Fruit fly (Drosophila melanogaster) whole organism, embryonic: Measurements from ENCODE around the gene CG34116.

Experiments used
- ATbp ChIP-seq: fragments of 200-800 bp; sonication (Bioruptor generic); optimal IDR thresholded peaks from 2 replicates; lab custom pipeline; 2017; ENCODE audit warnings: missing biosample characterization, mild to moderate bottlenecking, missing genetic modification characterization, missing genetic modification reagents
- B-H1 ChIP-seq: fragments of 200-800 bp; sonication (Bioruptor generic); IDR thresholded peaks from 3 replicates; pipeline ENCODE4 v1.3.6; 2022; ENCODE audit warnings: missing biosample characterization, missing genetic modification characterization
- Bgb ChIP-seq: fragments of 200-800 bp; sonication (Bioruptor generic); IDR thresholded peaks from 2 replicates; pipeline ENCODE4 v1.3.6; 2022; ENCODE audit warnings: missing biosample characterization, missing genetic modification characterization; ENCODE audit not compliant: partially characterized antibody
- BtbVII ChIP-seq: fragments of 200-800 bp; sonication (Bioruptor generic); optimal IDR thresholded peaks from 3 replicates; lab custom pipeline; 2017; ENCODE audit warnings: missing biosample characterization, mild to moderate bottlenecking, missing genetic modification characterization
- CG10209 ChIP-seq: fragments of 200-800 bp; sonication (Bioruptor generic); optimal IDR thresholded peaks from 3 replicates; lab custom pipeline; 2017; ENCODE audit warnings: missing biosample characterization, mild to moderate bottlenecking, missing genetic modification characterization, missing genetic modification reagents
- CG1024 ChIP-seq: fragments of 200-800 bp; sonication (Bioruptor generic); IDR thresholded peaks from 2 replicates; pipeline ENCODE4 v1.3.6; 2022; ENCODE audit warnings: missing biosample characterization, missing genetic modification characterization
- CG12071 ChIP-seq: fragments of 200-800 bp; sonication (Bioruptor generic); optimal IDR thresholded peaks from 3 replicates; lab custom pipeline; 2018; ENCODE audit warnings: missing biosample characterization, mild to moderate bottlenecking, missing genetic modification characterization
- CG12219 ChIP-seq: fragments of 200-800 bp; sonication (Bioruptor generic); optimal IDR thresholded peaks from 3 replicates; lab custom pipeline; 2018; ENCODE audit warnings: missing biosample characterization, mild to moderate bottlenecking, missing genetic modification characterization
- CG1233 ChIP-seq: fragments of 200-800 bp; sonication (Bioruptor generic); optimal IDR thresholded peaks from 4 replicates; lab custom pipeline; 2018; ENCODE audit warnings: missing biosample characterization, mild to moderate bottlenecking, missing genetic modification characterization
- CG12391 ChIP-seq: fragments of 200-800 bp; sonication (Bioruptor generic); optimal IDR thresholded peaks from 3 replicates; lab custom pipeline; 2018; ENCODE audit warnings: missing biosample characterization, mild to moderate bottlenecking, missing genetic modification characterization, moderate library complexity
- CG12769 ChIP-seq: fragments of 200-800 bp; sonication (Bioruptor generic); optimal IDR thresholded peaks from 2 replicates; lab custom pipeline; 2019; ENCODE audit warnings: missing biosample characterization, mild to moderate bottlenecking, missing genetic modification characterization, moderate library complexity
- CG13287 ChIP-seq: fragments of 200-800 bp; sonication (Bioruptor generic); IDR thresholded peaks from 2 replicates; pipeline ENCODE4 v1.3.6; 2022; ENCODE audit warnings: missing biosample characterization, missing genetic modification characterization; ENCODE audit not compliant: partially characterized antibody
- CG13296 ChIP-seq: fragments of 200-800 bp; sonication (Bioruptor generic); optimal IDR thresholded peaks from 3 replicates; lab custom pipeline; 2018; ENCODE audit warnings: missing biosample characterization, mild to moderate bottlenecking, missing genetic modification characterization
- CG13624 ChIP-seq: fragments of 200-800 bp; sonication (Bioruptor generic); optimal IDR thresholded peaks from 2 replicates; lab custom pipeline; 2016; ENCODE audit warnings: missing biosample characterization, missing genetic modification characterization
- CG13894 ChIP-seq: fragments of 200-800 bp; sonication (Bioruptor generic); optimal IDR thresholded peaks from 3 replicates; lab custom pipeline; 2018; ENCODE audit warnings: missing biosample characterization, mild to moderate bottlenecking, missing genetic modification characterization, moderate library complexity
- CG15514 ChIP-seq: fragments of 200-800 bp; sonication (Bioruptor generic); optimal IDR thresholded peaks from 3 replicates; lab custom pipeline; 2017; ENCODE audit warnings: missing biosample characterization, missing genetic modification characterization, mild to moderate bottlenecking, moderate library complexity, missing genetic modification reagents
- CG17385 ChIP-seq: fragments of 200-800 bp; sonication (Bioruptor generic); optimal IDR thresholded peaks from 3 replicates; lab custom pipeline; 2018; ENCODE audit warnings: missing biosample characterization, mild to moderate bottlenecking, missing genetic modification characterization
- CG18599 ChIP-seq: fragments of 200-800 bp; sonication (Bioruptor generic); optimal IDR thresholded peaks from 3 replicates; lab custom pipeline; 2017; ENCODE audit warnings: missing biosample characterization, missing genetic modification characterization, mild to moderate bottlenecking, moderate library complexity, missing genetic modification reagents
- CG31365 ChIP-seq: fragments of 200-800 bp; sonication (Bioruptor generic); optimal IDR thresholded peaks from 2 replicates; lab custom pipeline; 2018; ENCODE audit warnings: missing biosample characterization, mild to moderate bottlenecking, missing genetic modification characterization
- CG3281 ChIP-seq: fragments of 200-800 bp; sonication (Bioruptor generic); optimal IDR thresholded peaks from 3 replicates; lab custom pipeline; 2017; ENCODE audit warnings: missing biosample characterization, mild to moderate bottlenecking, missing genetic modification characterization
- CG3726 ChIP-seq: fragments of 200-800 bp; sonication (Bioruptor generic); IDR thresholded peaks from 3 replicates; pipeline ENCODE4, ENCODE4 v1.3.6; 2022; ENCODE audit warnings: missing biosample characterization, missing genetic modification characterization
- CG4820 ChIP-seq: fragments of 200-800 bp; sonication (Bioruptor generic); optimal IDR thresholded peaks from 3 replicates; lab custom pipeline; 2016; ENCODE audit warnings: missing biosample characterization, missing genetic modification characterization
- CG6654 ChIP-seq: fragments of 200-800 bp; sonication (Bioruptor generic); optimal IDR thresholded peaks from 2 replicates; lab custom pipeline; 2017; ENCODE audit warnings: missing biosample characterization, mild to moderate bottlenecking, missing genetic modification characterization
- CG6765 ChIP-seq: fragments of 200-800 bp; sonication (Bioruptor generic); optimal IDR thresholded peaks from 3 replicates; lab custom pipeline; 2017; ENCODE audit warnings: missing biosample characterization, mild to moderate bottlenecking, missing genetic modification characterization
- CG6813 ChIP-seq: fragments of 200-800 bp; sonication (Bioruptor generic); optimal IDR thresholded peaks from 2 replicates; lab custom pipeline; 2017; ENCODE audit warnings: missing biosample characterization, missing genetic modification characterization, mild to moderate bottlenecking, moderate library complexity, missing genetic modification reagents
- CG9817 ChIP-seq: fragments of 200-800 bp; sonication (Bioruptor generic); optimal IDR thresholded peaks from 2 replicates; lab custom pipeline; 2018; ENCODE audit warnings: missing biosample characterization, mild to moderate bottlenecking, missing genetic modification characterization, moderate library complexity
- CrebB ChIP-seq: fragments of 200-800 bp; sonication (Bioruptor generic); optimal IDR thresholded peaks from 3 replicates; lab custom pipeline; 2018; ENCODE audit warnings: missing biosample characterization, mild to moderate bottlenecking, missing genetic modification characterization
- Dek ChIP-seq: fragments of 200-800 bp; sonication (Bioruptor generic); optimal IDR thresholded peaks from 3 replicates; lab custom pipeline; 2019; ENCODE audit warnings: missing biosample characterization, mild to moderate bottlenecking, missing genetic modification characterization, moderate library complexity
- Dp ChIP-seq: fragments of 200-800 bp; sonication (Bioruptor generic); optimal IDR thresholded peaks from 2 replicates; lab custom pipeline; 2018; ENCODE audit warnings: missing biosample characterization, mild to moderate bottlenecking, missing genetic modification characterization, moderate library complexity
- Dref ChIP-seq: fragments of 200-800 bp; sonication (Bioruptor generic); IDR thresholded peaks from 2 replicates; pipeline ENCODE4 v1.3.6; 2022; ENCODE audit warnings: missing biosample characterization, missing genetic modification characterization
- Gsc ChIP-seq: fragments of 200-800 bp; sonication (Bioruptor generic); IDR thresholded peaks from 2 replicates; pipeline ENCODE4 v1.3.6; 2022; ENCODE audit warnings: missing biosample characterization, missing genetic modification characterization
- HHEX ChIP-seq: fragments of 200-800 bp; sonication (Bioruptor generic); optimal IDR thresholded peaks from 3 replicates; lab custom pipeline; 2017; ENCODE audit warnings: missing biosample characterization, mild to moderate bottlenecking, missing genetic modification characterization, missing genetic modification reagents
- HLH3B ChIP-seq: fragments of 200-800 bp; sonication (Bioruptor generic); IDR thresholded peaks from 2 replicates; pipeline ENCODE4 v1.3.6; 2022; ENCODE audit warnings: missing biosample characterization, missing genetic modification characterization
- Hmr ChIP-seq: fragments of 200-800 bp; sonication (Bioruptor generic); optimal IDR thresholded peaks from 3 replicates; lab custom pipeline; 2017; ENCODE audit warnings: mild to moderate bottlenecking, missing biosample characterization, missing genetic modification reagents, missing genetic modification characterization
- Lpt ChIP-seq: fragments of >200 bp; optimal IDR thresholded peaks from 2 replicates; lab custom pipeline; 2018; ENCODE audit warnings: missing biosample characterization, missing genetic modification characterization
- MTF-1 ChIP-seq: fragments of 200-800 bp; sonication (Bioruptor generic); optimal IDR thresholded peaks from 2 replicates; lab custom pipeline; 2018; ENCODE audit warnings: missing biosample characterization, mild to moderate bottlenecking, missing genetic modification characterization, borderline replicate concordance
- Nf-YB ChIP-seq: fragments of 200-800 bp; sonication (Bioruptor generic); optimal IDR thresholded peaks from 3 replicates; lab custom pipeline; 2019; ENCODE audit warnings: missing biosample characterization, mild to moderate bottlenecking, missing genetic modification characterization, moderate library complexity
- PHDP ChIP-seq: fragments of 200-800 bp; sonication (Bioruptor generic); optimal IDR thresholded peaks from 3 replicates; lab custom pipeline; 2018; ENCODE audit warnings: missing biosample characterization, mild to moderate bottlenecking, missing genetic modification characterization, moderate library complexity
- br ChIP-seq: fragments of >200 bp; optimal IDR thresholded peaks from 2 replicates; lab custom pipeline; 2017
- bsh ChIP-seq, 2 experiments: fragments of 200-800 bp; sonication (Bioruptor generic); optimal IDR thresholded peaks; 2 replicates each; lab custom pipeline; 2017 to 2018; ENCODE audit warnings: mild to moderate bottlenecking in 2 of 2, missing biosample characterization in 2 of 2, missing genetic modification characterization in 2 of 2, moderate library complexity in 1 of 2
- croc ChIP-seq: fragments of 200-800 bp; sonication (Bioruptor generic); conservative IDR thresholded peaks from 3 replicates; pipeline ENCODE4 v1.3.6; 2022; ENCODE audit warnings: missing biosample characterization, missing genetic modification characterization
- dmrt99B ChIP-seq: fragments of 200-800 bp; sonication (Bioruptor generic); optimal IDR thresholded peaks from 2 replicates; lab custom pipeline; 2018; ENCODE audit warnings: missing biosample characterization, mild to moderate bottlenecking, missing genetic modification characterization, moderate library complexity
- grau ChIP-seq: fragments of 200-800 bp; optimal IDR thresholded peaks from 3 replicates; lab custom pipeline; 2019; ENCODE audit warnings: missing biosample characterization, mild to moderate bottlenecking, missing genetic modification characterization, moderate library complexity
- lab ChIP-seq: fragments of 200-800 bp; sonication (Bioruptor generic); optimal IDR thresholded peaks from 3 replicates; lab custom pipeline; 2017; ENCODE audit warnings: missing biosample characterization, missing genetic modification characterization, mild to moderate bottlenecking, moderate library complexity, missing genetic modification reagents
- mirr ChIP-seq: fragments of 200-800 bp; sonication (Bioruptor generic); optimal IDR thresholded peaks from 3 replicates; lab custom pipeline; 2018; ENCODE audit warnings: missing biosample characterization, mild to moderate bottlenecking, missing genetic modification characterization
- org-1 ChIP-seq: fragments of 200-800 bp; sonication (Bioruptor generic); optimal IDR thresholded peaks from 2 replicates; lab custom pipeline; 2017; ENCODE audit warnings: missing biosample characterization, missing genetic modification characterization
- phol ChIP-seq: fragments of 200-800 bp; sonication (Bioruptor generic); optimal IDR thresholded peaks from 3 replicates; lab custom pipeline; 2018; ENCODE audit warnings: missing biosample characterization, mild to moderate bottlenecking, missing genetic modification characterization, moderate library complexity
- schlank ChIP-seq: fragments of 200-800 bp; sonication (Bioruptor generic); optimal IDR thresholded peaks from 2 replicates; lab custom pipeline; 2018; ENCODE audit warnings: missing biosample characterization, mild to moderate bottlenecking, missing genetic modification characterization
- scrt ChIP-seq: fragments of 200-800 bp; sonication (Bioruptor generic); optimal IDR thresholded peaks from 2 replicates; lab custom pipeline; 2018; ENCODE audit warnings: missing biosample characterization, mild to moderate bottlenecking, missing genetic modification characterization, moderate library complexity

Gene CG34116

dm6 chr3L:19846960-19847359 lies 41.1 kb upstream of the CG34116 start (continued):
- TF ChIP-seq Nf-YB (GFP tag; lab: Kevin White, UChicago) (no peak), CG13624 (GFP tag; lab: Kevin White, UChicago) (no peak), HHEX (GFP tag; lab: Kevin White, UChicago) (peak; percentile 41), org-1 (GFP tag; lab: Kevin White, UChicago) (peak; percentile 38), CG15514 (GFP tag; lab: Kevin White, UChicago) (peak; percentile 47), br (lab: Kevin White, UChicago) (no peak), BtbVII (peak; percentile 69), ATbp (GFP tag; lab: Kevin White, UChicago) (peak; percentile 85), CG6813 (GFP tag; lab: Kevin White, UChicago) (peak; percentile 49), CG1024 (GFP tag; lab: Robert Waterston, UW) (no peak), CG13894 (peak; percentile 9), Lpt (GFP tag; lab: Kevin White, UChicago) (no peak), CrebB (tag; lab: Kevin White, UChicago) (peak; percentile 47), CG6765 (GFP tag; lab: Kevin White, UChicago) (peak; percentile 7), CG12769 (no peak), Dp (GFP tag; lab: Kevin White, UChicago) (no peak), B-H1 (GFP tag; lab: Robert Waterston, UW) (no peak), CG17385 (GFP tag; lab: Kevin White, UChicago) (peak; percentile 14), dmrt99B (peak; percentile 10), CG31365 (tag; lab: Kevin White, UChicago) (peak; percentile 30), phol (tag; lab: Kevin White, UChicago) (no peak), CG13296 (GFP tag; lab: Kevin White, UChicago) (peak; percentile 67), grau (tag; lab: Kevin White, UChicago) (peak; percentile 2), CG12391 (no peak), MTF-1 (GFP tag; lab: Kevin White, UChicago) (peak; percentile 24), CG4820 (no peak), CG3281 (GFP tag; lab: Kevin White, UChicago) (peak; percentile 59), Dref (no peak), lab (GFP tag; lab: Kevin White, UChicago) (peak; percentile 70), HLH3B (GFP tag; lab: Robert Waterston, UW) (0 out of 2 replicates have a peak, but pooled peaks have one; percentile 6), CG6654 (GFP tag; lab: Kevin White, UChicago) (no peak), Bgb (GFP tag; lab: Robert Waterston, UW) (no peak), mirr (GFP tag; lab: Kevin White, UChicago) (peak; percentile 59), Hmr (peak; percentile 77), PHDP (tag; lab: Kevin White, UChicago) (peak; percentile 42), CG13287 (GFP tag; lab: Robert Waterston, UW) (no peak), schlank (tag; lab: Kevin White, UChicago) (peak; percentile 72), CG12219 (GFP tag; lab: Kevin White, UChicago) (peak; percentile 8), CG12071 (GFP tag; lab: Kevin White, UChicago) (peak; percentile 71), croc (GFP tag; lab: Robert Waterston, UW) (no peak), CG3726 (GFP tag; lab: Robert Waterston, UW) (no peak), CG1233 (GFP tag; lab: Kevin White, UChicago) (peak; percentile 13), scrt (GFP tag; lab: Kevin White, UChicago) (peak; percentile 25), Dek (tag; lab: Kevin White, UChicago) (peak; percentile 24), CG10209 (GFP tag; lab: Kevin White, UChicago) (no peak), bsh (GFP tag; optimal IDR thresholded peaks at IDR 0.05; lab: Kevin White, UChicago) (no peak), CG18599 (GFP tag; lab: Kevin White, UChicago) (peak; percentile 55), CG9817 (tag; lab: Kevin White, UChicago) (peak; percentile 10), Gsc (GFP tag; lab: Robert Waterston, UW) (no peak)
